Worm (Caenorhabditis elegans) whole organism, young adult: ENCODE results near the gene str-174.

Experiments
- B0336.3 ChIP-seq: fragments of 200-800 bp; sonication (Bioruptor generic); IDR thresholded peaks from 2 replicates; pipeline ENCODE4 v1.3.6; 2022; ENCODE audit warnings: missing genetic modification characterization, missing compliant biosample characterization
- C17E4.6 ChIP-seq: fragments of 200-800 bp; sonication (Bioruptor generic); IDR thresholded peaks from 2 replicates; pipeline ENCODE4 v1.3.6; 2022; ENCODE audit warnings: missing genetic modification reagents, missing genetic modification characterization, missing compliant biosample characterization
- D2030.7 ChIP-seq: fragments of 200-800 bp; sonication (Bioruptor generic); IDR thresholded peaks from 2 replicates; pipeline ENCODE4 v1.3.6; 2022; ENCODE audit warnings: missing genetic modification reagents, missing genetic modification characterization, missing compliant biosample characterization
- F39B2.1 ChIP-seq: fragments of 200-800 bp; sonication (Bioruptor generic); IDR thresholded peaks from 2 replicates; pipeline ENCODE4 v1.3.6; 2022; ENCODE audit warnings: missing genetic modification reagents, missing genetic modification characterization, missing compliant biosample characterization
- F57A8.1 ChIP-seq: fragments of 200-800 bp; sonication (Bioruptor generic); optimal IDR thresholded peaks from 2 replicates; lab custom pipeline; 2018; ENCODE audit warnings: mild to moderate bottlenecking, missing genetic modification characterization, moderate library complexity, missing compliant biosample characterization
- K12H6.12 ChIP-seq: fragments of 200-800 bp; sonication (Bioruptor generic); optimal IDR thresholded peaks from 2 replicates; lab custom pipeline; 2018; ENCODE audit warnings: mild to moderate bottlenecking, missing genetic modification characterization, missing compliant biosample characterization
- Y67H2A.10 ChIP-seq: fragments of 200-800 bp; sonication (Bioruptor generic); conservative IDR thresholded peaks from 2 replicates; pipeline ENCODE4 v1.3.6; 2022; ENCODE audit warnings: missing genetic modification reagents, missing genetic modification characterization, missing compliant biosample characterization
- Y79H2A.3 ChIP-seq: fragments of 200-800 bp; sonication (Bioruptor generic); conservative IDR thresholded peaks from 2 replicates; pipeline ENCODE4 v1.3.6; 2022; ENCODE audit warnings: missing genetic modification reagents, missing genetic modification characterization, missing compliant biosample characterization
- aptf-3 ChIP-seq: fragments of 200-800 bp; sonication (Bioruptor generic); IDR thresholded peaks from 2 replicates; pipeline ENCODE4 v1.3.6; 2022; ENCODE audit warnings: missing genetic modification characterization, missing compliant biosample characterization
- attf-6 ChIP-seq: fragments of 200-800 bp; sonication (Bioruptor generic); IDR thresholded peaks from 2 replicates; pipeline ENCODE4 v1.3.6; 2022; ENCODE audit warnings: missing genetic modification reagents, missing genetic modification characterization, missing compliant biosample characterization
- cebp-1 ChIP-seq, 2 experiments: fragments of 200-800 bp in 1 of 2; sonication (Bioruptor generic) in 1 of 2; sonication (generic microtip) in 1 of 2; IDR thresholded peaks in 1 of 2; optimal IDR thresholded peaks in 1 of 2; 2 replicates each; pipeline versions ENCODE4 v1.3.6 to Lab custom; 2017 to 2022; ENCODE audit warnings: missing compliant biosample characterization in 2 of 2, missing genetic modification characterization in 2 of 2, mild to moderate bottlenecking in 1 of 2, missing genetic modification reagents in 1 of 2, moderate library complexity in 1 of 2
- ceh-58 ChIP-seq: fragments of 200-800 bp; sonication (Bioruptor generic); IDR thresholded peaks from 2 replicates; pipeline ENCODE4 v1.3.6; 2022; ENCODE audit warnings: missing genetic modification characterization, missing compliant biosample characterization
- die-1 ChIP-seq: sonication (generic microtip); optimal IDR thresholded peaks from 2 replicates; lab custom pipeline; 2016; ENCODE audit warnings: missing genotype, mild to moderate bottlenecking, missing genetic modification characterization, missing compliant biosample characterization
- dox-1 ChIP-seq: fragments of 200-800 bp; sonication (Bioruptor generic); IDR thresholded peaks from 2 replicates; pipeline ENCODE4 v1.3.6; 2022; ENCODE audit warnings: missing genetic modification reagents, missing genetic modification characterization, missing compliant biosample characterization
- dpl-1 ChIP-seq: fragments of 150-350 bp; optimal IDR thresholded peaks from 2 replicates; lab custom pipeline; 2014; ENCODE audit warnings: missing biosample characterization, missing genetic modification reagents, missing genetic modification characterization
- egrh-3 ChIP-seq: fragments of 200-800 bp; sonication (Bioruptor generic); IDR thresholded peaks from 2 replicates; pipeline ENCODE4 v1.3.6; 2022; ENCODE audit warnings: missing genetic modification reagents, missing genetic modification characterization, missing compliant biosample characterization
- fkh-3 ChIP-seq: sonication (generic microtip); optimal IDR thresholded peaks from 2 replicates; lab custom pipeline; 2016; ENCODE audit warnings: mild to moderate bottlenecking, missing genetic modification characterization, missing compliant biosample characterization
- hlh-12 ChIP-seq: sonication (generic microtip); optimal IDR thresholded peaks from 2 replicates; lab custom pipeline; 2016; ENCODE audit warnings: missing genetic modification characterization, missing compliant biosample characterization
- hmg-1.2 ChIP-seq: fragments of 200-800 bp; sonication (Bioruptor generic); IDR thresholded peaks from 2 replicates; pipeline ENCODE4 v1.3.6; 2022; ENCODE audit warnings: missing genetic modification reagents, missing genetic modification characterization, missing compliant biosample characterization
- hrde-1 ChIP-seq: sonication (generic microtip); optimal IDR thresholded peaks from 2 replicates; lab custom pipeline; 2016; ENCODE audit warnings: missing genetic modification characterization, mild to moderate bottlenecking, missing compliant biosample characterization, moderate library complexity, missing genotype, missing genetic modification reagents, borderline replicate concordance
- hsf-1 ChIP-seq: fragments of 200-800 bp; sonication (Bioruptor generic); IDR thresholded peaks from 2 replicates; pipeline ENCODE4 v1.3.6; 2022; ENCODE audit warnings: missing genetic modification reagents, missing genetic modification characterization, missing compliant biosample characterization
- let-607 ChIP-seq, 2 experiments: fragments of 200-800 bp in 1 of 2; sonication (Bioruptor generic) in 1 of 2; sonication (generic microtip) in 1 of 2; optimal IDR thresholded peaks; 2 replicates each; lab custom pipeline; 2016 to 2018; ENCODE audit warnings: mild to moderate bottlenecking in 2 of 2, missing compliant biosample characterization in 2 of 2, missing genetic modification characterization in 2 of 2, moderate library complexity in 2 of 2, missing genotype in 1 of 2
- lin-26 ChIP-seq: fragments of 200-800 bp; sonication (Bioruptor generic); IDR thresholded peaks from 2 replicates; pipeline ENCODE4 v1.3.6; 2022; ENCODE audit warnings: missing genetic modification reagents, missing genetic modification characterization, missing compliant biosample characterization
- lin-35 ChIP-seq, 3 experiments: fragments of 150-350 bp in 2 of 3; sonication (generic microtip) in 1 of 3; optimal IDR thresholded peaks; 2 replicates each; lab custom pipeline; 2014 to 2018; ENCODE audit warnings: missing biosample characterization in 3 of 3, missing genetic modification characterization in 3 of 3, missing genetic modification reagents in 3 of 3
- lin-54 ChIP-seq: fragments of 200-800 bp; sonication (Bioruptor generic); optimal IDR thresholded peaks from 2 replicates; lab custom pipeline; 2018; ENCODE audit warnings: mild to moderate bottlenecking, missing genetic modification characterization, missing compliant biosample characterization
- lsl-1 ChIP-seq: fragments of 200-800 bp; sonication (Bioruptor generic); optimal IDR thresholded peaks from 2 replicates; lab custom pipeline; 2018; ENCODE audit warnings: mild to moderate bottlenecking, missing genetic modification characterization, moderate library complexity, missing compliant biosample characterization
- lsy-27 ChIP-seq: sonication (generic microtip); optimal IDR thresholded peaks from 2 replicates; lab custom pipeline; 2017; ENCODE audit warnings: missing genetic modification characterization, mild to moderate bottlenecking, missing compliant biosample characterization, antibody characterized with exemption, missing genotype, borderline replicate concordance; ENCODE audit not compliant: insufficient read depth
- madf-6 ChIP-seq: fragments of 200-800 bp; sonication (Bioruptor generic); IDR thresholded peaks from 2 replicates; pipeline ENCODE4 v1.3.6; 2022; ENCODE audit warnings: missing genetic modification reagents, missing genetic modification characterization, missing compliant biosample characterization
- mel-28 ChIP-seq: sonication (generic microtip); optimal IDR thresholded peaks from 2 replicates; lab custom pipeline; 2016; ENCODE audit warnings: borderline replicate concordance, mild to moderate bottlenecking, missing genetic modification characterization, missing compliant biosample characterization
- nfya-1 ChIP-seq: sonication (generic microtip); optimal IDR thresholded peaks from 2 replicates; lab custom pipeline; 2017; ENCODE audit warnings: antibody characterized with exemption, missing compliant biosample characterization, missing genetic modification characterization, borderline replicate concordance; ENCODE audit not compliant: insufficient read depth
- nfyb-1 ChIP-seq: fragments of 200-800 bp; sonication (Bioruptor generic); IDR thresholded peaks from 2 replicates; pipeline ENCODE4 v1.3.6; 2022; ENCODE audit warnings: missing genetic modification reagents, missing genetic modification characterization, missing compliant biosample characterization
- rcor-1 ChIP-seq: fragments of 200-800 bp; sonication (Bioruptor generic); IDR thresholded peaks from 2 replicates; pipeline ENCODE4 v1.3.6; 2022; ENCODE audit warnings: missing genetic modification reagents, missing genetic modification characterization, missing compliant biosample characterization
- snpc-3.4 ChIP-seq: sonication (generic microtip); optimal IDR thresholded peaks from 2 replicates; lab custom pipeline; 2017; ENCODE audit warnings: missing genetic modification characterization, mild to moderate bottlenecking, missing compliant biosample characterization, antibody characterized with exemption, moderate library complexity, missing genotype, missing genetic modification reagents
- tbp1 ChIP-seq: fragments of 200-800 bp; sonication (Bioruptor generic); optimal IDR thresholded peaks from 2 replicates; lab custom pipeline; 2018; ENCODE audit warnings: mild to moderate bottlenecking, missing genetic modification characterization, missing compliant biosample characterization
- unc-62 ChIP-seq: fragments of 150-350 bp; optimal IDR thresholded peaks from 2 replicates; lab custom pipeline; 2014; ENCODE audit warnings: missing biosample characterization, missing genetic modification reagents, missing genetic modification characterization
- zfh-2 ChIP-seq: fragments of 200-800 bp; sonication (Bioruptor generic); conservative IDR thresholded peaks from 2 replicates; pipeline ENCODE4 v1.3.6; 2022; ENCODE audit warnings: missing genetic modification reagents, missing genetic modification characterization, missing compliant biosample characterization
- ztf-18 ChIP-seq: sonication (generic microtip); optimal IDR thresholded peaks from 2 replicates; lab custom pipeline; 2016; ENCODE audit warnings: missing genotype, mild to moderate bottlenecking, missing genetic modification characterization, missing compliant biosample characterization

The str-174 gene

ce11 chrIV:4898157-4898556 is 23.7 kb upstream of the str-174 start:
- peak; percentile 92 for TF ChIP-seq hsf-1 (GFP tag; lab: Robert Waterston, UW)

- TF ChIP-seq hsf-1 (GFP tag; lab: Robert Waterston, UW): peak; percentile 95
Measured at ce11 chrIV:4897707-4898106, 23.2 kb upstream of the str-174 start.

ce11 chrIV:4890543-4890942 is 16.0 kb upstream of the str-174 start, which contains the start of gene T08B6.9:
Gene T08B6.9 (plus strand): TSS chrIV:4890843.
- TF ChIP-seq aptf-3 (GFP tag; lab: Robert Waterston, UW) (no peak), madf-6 (GFP tag; lab: Robert Waterston, UW) (no peak), hmg-1.2 (GFP tag; lab: Robert Waterston, UW) (no peak), K12H6.12 (tag; lab: Kevin White, UChicago) (no peak), die-1 (tag; lab: Kevin White, UChicago) (no peak), egrh-3 (GFP tag; lab: Robert Waterston, UW) (no peak), unc-62 (GFP tag; lab: Kevin White, UChicago) (no peak), lin-26 (GFP tag; lab: Robert Waterston, UW) (no peak)

- TF ChIP-seq ztf-18 (tag; lab: Kevin White, UChicago): no peak
- no peak for TF ChIP-seq egrh-3 (GFP tag; lab: Robert Waterston, UW)
- no peak for TF ChIP-seq hmg-1.2 (GFP tag; lab: Robert Waterston, UW)
- no peak for TF ChIP-seq hlh-12 (tag; lab: Kevin White, UChicago)
- no peak for TF ChIP-seq B0336.3 (GFP tag; lab: Robert Waterston, UW)
- TF ChIP-seq ceh-58 (GFP tag; lab: Robert Waterston, UW): no peak
- no peak for TF ChIP-seq nfya-1 (tag; lab: Kevin White, UChicago)
- TF ChIP-seq die-1 (tag; lab: Kevin White, UChicago): no peak
- TF ChIP-seq let-607 (tag; optimal IDR thresholded peaks at IDR 0.05; lab: Kevin White, UChicago): no peak
- no peak for TF ChIP-seq Y79H2A.3 (GFP tag; lab: Robert Waterston, UW)
- no peak for TF ChIP-seq fkh-3 (tag; lab: Kevin White, UChicago)
- no peak for TF ChIP-seq lin-35 (GFP tag; optimal IDR thresholded peaks at IDR 0.05; lab: Kevin White, UChicago)
- TF ChIP-seq, all 124 proteins: peak for 0
Measured at ce11 chrIV:4889613-4890012, 15.1 kb upstream of the str-174 start, which contains the start of gene sgnh-1. Gene sgnh-1 (plus strand): TSS chrIV:4889913.

- no peak for TF ChIP-seq Y67H2A.10
- TF ChIP-seq F39B2.1: no peak
- no peak for TF ChIP-seq dox-1 (GFP tag; lab: Robert Waterston, UW)
Measured at ce11 chrIV:4887258-4887657, 12.8 kb upstream of the str-174 start, which contains the start of gene T08B6.1. Gene T08B6.1 (minus strand): TSS chrIV:4887358.

ce11 chrIV:4885435-4885834 is 10.9 kb upstream of the str-174 start:
- peak; percentile 23 for TF ChIP-seq ztf-18 (tag; lab: Kevin White, UChicago)
- TF ChIP-seq dox-1 (GFP tag; lab: Robert Waterston, UW): no peak
- peak; percentile 83 for TF ChIP-seq attf-6 (GFP tag; lab: Robert Waterston, UW)
- TF ChIP-seq tbp1 (GFP tag; lab: Kevin White, UChicago): peak; percentile 80
- TF ChIP-seq cebp-1 (GFP tag; IDR thresholded peaks at IDR 0.05; lab: Robert Waterston, UW): no peak
- TF ChIP-seq cebp-1 (tag; optimal IDR thresholded peaks at IDR 0.05; lab: Kevin White, UChicago): no peak
- TF ChIP-seq lsl-1 (GFP tag; lab: Kevin White, UChicago): no peak
- peak; percentile 58 for TF ChIP-seq die-1 (tag; lab: Kevin White, UChicago)
- no peak for TF ChIP-seq zfh-2 (GFP tag; lab: Robert Waterston, UW)
- TF ChIP-seq hrde-1: no peak
- TF ChIP-seq lsy-27 (tag; lab: Kevin White, UChicago): no peak
- TF ChIP-seq snpc-3.4: peak; percentile 52
- TF ChIP-seq mel-28 (tag; lab: Kevin White, UChicago): no peak
- TF ChIP-seq C17E4.6 (GFP tag; lab: Robert Waterston, UW): peak; percentile 44; the same call in 1 of the 2 replicates
- TF ChIP-seq lin-54 (GFP tag; lab: Kevin White, UChicago): no peak
- TF ChIP-seq rcor-1 (GFP tag; lab: Robert Waterston, UW): no peak
- TF ChIP-seq D2030.7: peak; percentile 39; the same call in 1 of the 2 replicates
- no peak for TF ChIP-seq nfyb-1 (GFP tag; lab: Robert Waterston, UW)
- TF ChIP-seq F57A8.1: no peak
- TF ChIP-seq dpl-1 (GFP tag; lab: Kevin White, UChicago): no peak
